Fruit fly (Drosophila melanogaster) whole organism, prepupa: ENCODE results near the gene Srp68.

Experiments used
- CG6792 ChIP-seq: fragments of 200-800 bp; sonication (Bioruptor generic); optimal IDR thresholded peaks from 3 replicates; lab custom pipeline; 2016; ENCODE audit warnings: missing biosample characterization, missing genetic modification characterization
- Eip78C ChIP-seq: fragments of 200-800 bp; sonication (Bioruptor generic); peaks from one replicate; lab custom pipeline; 2016; ENCODE audit warnings: missing biosample characterization, missing genetic modification characterization
- Ets96B ChIP-seq: fragments of 200-800 bp; optimal IDR thresholded peaks from 2 replicates; lab custom pipeline; 2019; ENCODE audit warnings: missing biosample characterization, mild to moderate bottlenecking, missing genetic modification characterization, moderate library complexity
- Sox102F ChIP-seq: fragments of 200-800 bp; sonication (Bioruptor generic); optimal IDR thresholded peaks from 2 replicates; lab custom pipeline; 2016; ENCODE audit warnings: missing biosample characterization, mild to moderate bottlenecking, missing genetic modification characterization
- esn ChIP-seq: fragments of 200-800 bp; sonication (Bioruptor generic); optimal IDR thresholded peaks from 2 replicates; lab custom pipeline; 2016; ENCODE audit warnings: missing biosample characterization, mild to moderate bottlenecking, missing genetic modification characterization, moderate library complexity
- svp ChIP-seq: fragments of 200-800 bp; sonication (Bioruptor generic); peaks from one replicate; lab custom pipeline; 2016; ENCODE audit warnings: missing biosample characterization, missing genetic modification characterization

The Srp68 gene

dm6 chr3L:9026568-9026967, 51.7 kb downstream of the Srp68 start:
- TF ChIP-seq Ets96B, result no peak
- peak; percentile 28 for TF ChIP-seq Eip78C (GFP tag; lab: Kevin White, UChicago)
- peak; percentile 7 for TF ChIP-seq esn (GFP tag; lab: Kevin White, UChicago)
- TF ChIP-seq svp (GFP tag; lab: Kevin White, UChicago), result peak; percentile 46
- peak; percentile 10 for TF ChIP-seq Sox102F (GFP tag; lab: Kevin White, UChicago)
- no peak for TF ChIP-seq CG6792 (GFP tag; lab: Kevin White, UChicago)
